Worm (Caenorhabditis elegans) whole organism, L4 larva: ENCODE results near the gene R02D5.7.

Experiments used
- Y75B8A.6 ChIP-seq: fragments of 200-800 bp; sonication (Bioruptor generic); IDR thresholded peaks from 2 replicates; pipeline ENCODE4 v1.3.6; 2022; ENCODE audit warnings: missing genetic modification reagents, missing genetic modification characterization, missing compliant biosample characterization
- ZK546.5 ChIP-seq, 2 experiments: sonication (generic microtip); optimal IDR thresholded peaks; 2 replicates each; lab custom pipeline; 2017; ENCODE audit warnings: missing biosample characterization in 2 of 2, missing genetic modification characterization in 2 of 2
- ceh-32 ChIP-seq: sonication (generic microtip); optimal IDR thresholded peaks from 2 replicates; lab custom pipeline; 2016; ENCODE audit warnings: mild to moderate bottlenecking, missing genetic modification characterization, missing compliant biosample characterization; ENCODE audit not compliant: poor library complexity
- ceh-82 ChIP-seq: sonication (generic microtip); optimal IDR thresholded peaks from 2 replicates; lab custom pipeline; 2017; ENCODE audit warnings: missing biosample characterization, missing genetic modification characterization
- ces-1 ChIP-seq: fragments of 150-350 bp; sonication (generic microtip); optimal IDR thresholded peaks from 4 replicates; lab custom pipeline; 2014; ENCODE audit warnings: missing biosample characterization, missing genetic modification reagents, missing genetic modification characterization
- lsy-2 ChIP-seq, 2 experiments: fragments of 150-350 bp in 1 of 2; sonication (generic microtip) in 1 of 2; optimal IDR thresholded peaks; 2 replicates each; lab custom pipeline; 2014 to 2017; ENCODE audit warnings: missing biosample characterization in 2 of 2, missing genetic modification characterization in 2 of 2
- mes-2 ChIP-seq: sonication (generic microtip); optimal IDR thresholded peaks from 2 replicates; lab custom pipeline; 2016; ENCODE audit warnings: missing genotype, mild to moderate bottlenecking, missing genetic modification characterization, missing compliant biosample characterization; ENCODE audit not compliant: poor library complexity, severe bottlenecking
- nhr-11 ChIP-seq: fragments of 150-350 bp; optimal IDR thresholded peaks from 2 replicates; lab custom pipeline; 2014; ENCODE audit warnings: missing biosample characterization, missing genetic modification characterization
- nhr-77 ChIP-seq: fragments of 150-350 bp; optimal IDR thresholded peaks from 2 replicates; lab custom pipeline; 2014; ENCODE audit warnings: missing biosample characterization, missing genetic modification characterization
- snpc-4 ChIP-seq: fragments of 150-350 bp; optimal IDR thresholded peaks from 2 replicates; lab custom pipeline; 2014; ENCODE audit warnings: missing biosample characterization, missing genetic modification characterization

DNA sequence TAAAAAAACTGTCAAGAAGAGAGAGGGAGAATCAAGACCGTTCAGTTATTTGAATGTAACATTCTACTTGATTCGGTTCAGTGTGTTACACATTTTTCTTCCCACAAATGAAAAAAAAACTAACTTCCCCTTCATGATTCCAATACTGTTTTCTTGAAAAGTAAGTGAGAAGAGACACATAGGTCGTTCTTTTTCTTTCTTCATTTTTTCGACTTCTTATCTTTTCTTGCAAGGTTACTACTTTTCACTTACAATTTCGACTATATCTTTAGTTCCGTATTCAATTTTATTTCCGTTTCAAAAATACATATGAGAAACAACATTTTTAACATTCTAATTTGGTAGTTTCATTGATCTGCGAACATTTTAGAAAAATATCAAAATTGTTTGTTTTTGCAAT lies 42.1 kb downstream of the R02D5.7 start:
- no peak for TF ChIP-seq ZK546.5 (tag; optimal IDR thresholded peaks at IDR 0.05; lab: Kevin White, UChicago)
- TF ChIP-seq mes-2 (tag; lab: Kevin White, UChicago): no peak
- no peak for TF ChIP-seq nhr-11
- TF ChIP-seq snpc-4 (tag; lab: Kevin White, UChicago): no peak
- no peak for TF ChIP-seq ceh-82
- TF ChIP-seq ceh-32 (tag; lab: Kevin White, UChicago): no peak
- no peak for TF ChIP-seq lsy-2 (tag; optimal IDR thresholded peaks at IDR 0.05; lab: Kevin White, UChicago)
- TF ChIP-seq Y75B8A.6 (GFP tag; lab: Robert Waterston, UW): no peak
- TF ChIP-seq nhr-77 (tag; lab: Kevin White, UChicago): no peak
- no peak for TF ChIP-seq ces-1 (GFP tag; lab: Kevin White, UChicago)
